Worm (Caenorhabditis elegans): ENCODE data around the gene lgc-33.

ce11 chrIV:856038-856437 lies 10.7 kb downstream of the lgc-33 start:
- TF ChIP-seq hmbx-1 (tag; optimal IDR thresholded peaks at IDR 0.05) (no peak), sea-1 (GFP tag; conservative IDR thresholded peaks at IDR 0.05) (no peak), aly-1 (tag; optimal IDR thresholded peaks at IDR 0.05) (no peak), ama-1 (optimal IDR thresholded peaks at IDR 0.05) (no peak), flt-1 (GFP tag; IDR thresholded peaks at IDR 0.05) (no peak), ceh-36 (tag; optimal IDR thresholded peaks at IDR 0.05) (peak; percentile 77), tra-4 (tag; optimal IDR thresholded peaks at IDR 0.05) (no peak), hmg-4 (GFP tag; optimal IDR thresholded peaks at IDR 0.05) (no peak), pes-1 (GFP tag; IDR thresholded peaks at IDR 0.05) (no peak), tbx-37 (GFP tag; conservative IDR thresholded peaks at IDR 0.05) (no peak), ets-7 (tag; optimal IDR thresholded peaks at IDR 0.05) (no peak), hnd-1 (tag; optimal IDR thresholded peaks at IDR 0.05) (no peak), tbx-11 (GFP tag; IDR thresholded peaks at IDR 0.05) (no peak)
